Worm (Caenorhabditis elegans): Measurements from ENCODE around the gene F47C12.6.

Gene F47C12.6

DNA sequence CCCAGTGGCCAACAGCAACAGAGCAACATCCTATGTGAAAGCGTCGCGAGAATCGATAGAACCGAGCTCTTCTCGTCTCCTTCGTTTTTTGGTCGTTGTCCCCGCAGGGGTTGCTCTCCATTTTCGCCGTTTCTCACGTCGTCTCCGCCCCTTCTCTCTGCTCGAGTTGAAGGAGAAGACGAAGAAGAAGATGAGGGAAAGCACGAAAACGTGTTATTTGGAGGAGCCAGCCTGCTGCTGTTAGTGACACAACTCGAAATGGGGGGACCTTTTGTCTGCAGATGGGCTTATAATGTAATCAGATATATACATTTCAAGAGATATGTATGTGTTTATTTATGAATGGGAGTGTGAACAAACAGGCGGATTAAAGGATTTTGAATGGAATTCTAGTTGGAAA lies 14.5 kb upstream of the F47C12.6 start, which contains the start of gene W02C12.2:
TSS of gene W02C12.2 (minus strand) at position 277 of the 400 bp plus-strand sequence.
- TF ChIP-seq ceh-82 (tag; optimal IDR thresholded peaks at IDR 0.05) (peak in 1 of 3 experiments; percentile 44), nhr-71 (tag; optimal IDR thresholded peaks at IDR 0.05) (no peak), rnt-1 (tag; optimal IDR thresholded peaks at IDR 0.05) (peak; percentile 6), mef-2 (tag; optimal IDR thresholded peaks at IDR 0.05) (no peak), lin-35 (GFP tag; optimal IDR thresholded peaks at IDR 0.05) (peak in 1 of 2 experiments; percentile 9), lin-14 (GFP tag; optimal IDR thresholded peaks at IDR 0.05) (peak; percentile 71)

DNA sequence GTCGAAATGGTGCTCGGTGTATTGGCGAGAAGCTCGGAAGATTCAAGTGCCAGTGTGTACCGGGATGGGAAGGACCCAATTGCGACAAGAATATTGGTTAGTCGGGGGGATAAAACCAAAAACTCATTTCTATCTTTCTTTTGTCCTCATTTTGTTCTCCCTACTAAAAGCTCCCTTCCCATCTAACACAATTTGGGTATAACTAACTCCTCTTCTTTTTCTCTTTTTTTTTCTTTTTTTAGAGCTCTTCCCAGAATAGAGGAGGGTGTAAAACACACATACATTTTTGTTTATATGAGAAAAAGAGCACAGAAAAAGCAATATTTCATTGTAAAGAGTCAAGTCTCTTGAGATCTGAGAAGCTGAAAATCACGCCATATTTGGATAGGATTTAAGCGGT lies 12.0 kb upstream of the F47C12.6 start:
- TF ChIP-seq fkh-10 (GFP tag; optimal IDR thresholded peaks at IDR 0.05): peak; percentile 42
- peak; percentile 58 for TF ChIP-seq lin-14 (GFP tag; optimal IDR thresholded peaks at IDR 0.05)
- no peak for TF ChIP-seq fos-1 (tag; optimal IDR thresholded peaks at IDR 0.05)
- TF ChIP-seq rnt-1 (tag; optimal IDR thresholded peaks at IDR 0.05): no peak

DNA sequence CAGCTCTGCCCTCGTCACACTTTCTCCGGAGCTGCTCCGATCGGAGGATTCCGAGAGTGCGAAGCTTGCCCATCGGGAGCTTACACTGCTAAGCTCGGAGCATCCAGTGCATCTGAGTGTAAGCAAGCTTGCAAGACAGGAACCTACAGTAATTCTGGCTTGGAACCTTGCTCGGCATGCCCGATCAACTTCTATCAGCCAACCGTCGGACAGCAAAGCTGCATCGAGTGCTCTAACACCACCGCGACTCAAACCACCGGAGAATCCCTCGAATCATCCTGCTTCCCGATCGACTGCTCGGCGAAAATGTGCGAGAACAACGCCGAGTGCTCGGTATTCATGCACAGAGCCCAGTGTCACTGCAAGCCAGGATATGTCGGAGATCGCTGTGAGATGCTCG lies 11.0 kb upstream of the F47C12.6 start:
- no peak for TF ChIP-seq nhr-11 (tag; optimal IDR thresholded peaks at IDR 0.05)
- TF ChIP-seq nhr-237 (tag; optimal IDR thresholded peaks at IDR 0.05): no peak
- no peak for TF ChIP-seq C04F5.9 (tag; optimal IDR thresholded peaks at IDR 0.05)
- TF ChIP-seq hpl-2 (GFP tag; optimal IDR thresholded peaks at IDR 0.05): no peak
- TF ChIP-seq lin-39 (tag; optimal IDR thresholded peaks at IDR 0.05): no peak

DNA sequence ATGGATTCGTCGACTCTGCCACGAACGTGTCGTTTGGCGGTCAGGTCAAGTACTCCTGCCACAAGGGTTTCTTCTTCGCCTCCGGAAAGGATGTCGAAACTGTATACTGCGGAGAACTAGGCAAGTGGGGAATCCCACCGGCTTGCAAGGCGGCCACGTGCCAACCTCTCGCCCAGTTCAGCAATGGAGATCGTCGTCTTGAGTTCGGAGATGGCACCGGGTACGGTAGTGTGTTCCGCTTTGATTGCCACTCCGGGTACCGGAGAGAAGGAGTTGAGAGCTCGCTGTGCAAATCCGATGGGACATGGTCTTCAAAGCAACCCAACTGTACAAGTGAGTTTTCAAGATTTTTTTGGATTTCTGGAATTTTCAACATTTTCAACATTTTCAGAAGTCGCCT lies 6.5 kb upstream of the F47C12.6 start:
- TF ChIP-seq pqm-1 (tag; optimal IDR thresholded peaks at IDR 0.05) (no peak), blmp-1 (tag; optimal IDR thresholded peaks at IDR 0.05) (no peak), sox-4 (tag; optimal IDR thresholded peaks at IDR 0.05) (no peak), lin-15B (tag; optimal IDR thresholded peaks at IDR 0.05) (no peak), ceh-90 (tag; optimal IDR thresholded peaks at IDR 0.05) (no peak), rnt-1 (tag; optimal IDR thresholded peaks at IDR 0.05) (no peak), mab-9 (GFP tag; IDR thresholded peaks at IDR 0.05) (no peak), lir-3 (tag; optimal IDR thresholded peaks at IDR 0.05; ENCODE audit: poor library complexity) (no peak), pag-3 (tag; optimal IDR thresholded peaks at IDR 0.05; ENCODE audit: borderline replicate concordance, insufficient read depth) (no peak), unc-30 (tag; optimal IDR thresholded peaks at IDR 0.05) (no peak), hlh-4 (tag; optimal IDR thresholded peaks at IDR 0.05) (no peak), nhr-237 (tag; optimal IDR thresholded peaks at IDR 0.05) (no peak), fkh-8 (tag; optimal IDR thresholded peaks at IDR 0.05) (no peak), lin-13 (GFP tag; optimal IDR thresholded peaks at IDR 0.05) (no peak), mdl-1 (tag; optimal IDR thresholded peaks at IDR 0.05) (no peak), lsy-2 (tag; optimal IDR thresholded peaks at IDR 0.05) (no peak), nhr-19 (GFP tag; conservative IDR thresholded peaks at IDR 0.05) (no peak), aha-1 (tag; optimal IDR thresholded peaks at IDR 0.05) (no peak), pax-3 (tag; optimal IDR thresholded peaks at IDR 0.05) (no peak)

DNA sequence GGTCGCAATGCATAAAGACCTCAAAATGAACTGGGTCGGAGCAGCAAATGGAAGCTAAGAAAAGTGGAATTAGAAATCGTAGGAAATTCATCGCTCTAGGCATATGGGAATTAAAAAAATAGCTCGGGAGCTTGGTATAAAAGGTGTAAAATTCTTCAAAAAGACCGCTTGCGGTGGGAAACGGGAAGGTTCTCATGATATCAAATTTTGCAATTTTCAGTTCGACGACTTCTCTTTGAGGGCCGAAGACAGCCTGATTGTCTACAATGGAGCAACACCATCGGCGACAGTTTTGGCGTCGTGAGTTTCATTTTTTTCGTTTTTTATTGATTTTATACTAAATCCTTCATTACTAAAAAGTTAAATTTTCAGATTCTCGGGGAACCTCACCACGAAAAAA lies 5.3 kb upstream of the F47C12.6 start, which contains the start of gene F47C12.8:
TSS of gene F47C12.8 (minus strand) at position 101 of the 400 bp plus-strand sequence.
- TF ChIP-seq sox-4 (tag; optimal IDR thresholded peaks at IDR 0.05): no peak
- no peak for TF ChIP-seq nhr-19 (GFP tag; conservative IDR thresholded peaks at IDR 0.05)
- no peak for TF ChIP-seq unc-98 (GFP tag; IDR thresholded peaks at IDR 0.05)
- no peak for TF ChIP-seq snpc-4 (tag; optimal IDR thresholded peaks at IDR 0.05)
- no peak for TF ChIP-seq nhr-237 (tag; optimal IDR thresholded peaks at IDR 0.05)
- no peak for TF ChIP-seq irx-1 (tag; optimal IDR thresholded peaks at IDR 0.05)
- no peak for TF ChIP-seq fos-1 (tag; optimal IDR thresholded peaks at IDR 0.05)
- no peak for TF ChIP-seq grh-1 (GFP tag; IDR thresholded peaks at IDR 0.05)
- no peak for TF ChIP-seq ceh-90 (tag; optimal IDR thresholded peaks at IDR 0.05)
- no peak for TF ChIP-seq hlh-17 (GFP tag; optimal IDR thresholded peaks at IDR 0.05; ENCODE audit: borderline replicate concordance)
